Worm (Caenorhabditis elegans) whole organism, L1 larva: Measurements from ENCODE around the gene clec-136.

Experiments used
- ceh-90 ChIP-seq: sonication (generic microtip); optimal IDR thresholded peaks from 2 replicates; lab custom pipeline; 2016; ENCODE audit warnings: missing genetic modification characterization, missing compliant biosample characterization
- egl-27 ChIP-seq, 2 experiments: fragments of 150-350 bp in 1 of 2; sonication (generic microtip); optimal IDR thresholded peaks; 3 replicates each; lab custom pipeline; 2017 to 2018; ENCODE audit warnings: missing biosample characterization in 2 of 2, missing genetic modification characterization in 2 of 2, missing genetic modification reagents in 2 of 2
- lin-13 ChIP-seq: fragments of 150-350 bp; optimal IDR thresholded peaks from 2 replicates; lab custom pipeline; 2014; ENCODE audit warnings: missing biosample characterization, missing genetic modification reagents, missing genetic modification characterization
- skn-1 ChIP-seq: fragments of 150-350 bp; optimal IDR thresholded peaks from 2 replicates; lab custom pipeline; 2014; ENCODE audit warnings: missing biosample characterization, missing genetic modification characterization
- unc-30 ChIP-seq: sonication (generic microtip); optimal IDR thresholded peaks from 2 replicates; lab custom pipeline; 2017; ENCODE audit warnings: missing biosample characterization, missing genetic modification characterization

- no peak for TF ChIP-seq ceh-90 (tag; lab: Kevin White, UChicago)
- TF ChIP-seq lin-13 (GFP tag; lab: Kevin White, UChicago): no peak
- TF ChIP-seq egl-27 (tag; optimal IDR thresholded peaks at IDR 0.05; lab: Kevin White, UChicago): no peak
- no peak for TF ChIP-seq skn-1
- no peak for TF ChIP-seq unc-30 (tag; lab: Kevin White, UChicago)
Observed at ce11 chrII:4598815-4599214, 17.5 kb downstream of the clec-136 start.
